Fruit fly (Drosophila melanogaster) whole organism, prepupa: ENCODE measurements around the gene CG13398.

Source experiments
- Blimp-1 ChIP-seq: fragments of 200-800 bp; sonication (Bioruptor generic); optimal IDR thresholded peaks from 3 replicates; lab custom pipeline; 2017; ENCODE audit warnings: missing biosample characterization, missing genetic modification characterization, mild to moderate bottlenecking, moderate library complexity, missing genetic modification reagents
- CG10669 ChIP-seq: fragments of 200-800 bp; sonication (Bioruptor generic); optimal IDR thresholded peaks from 3 replicates; lab custom pipeline; 2018; ENCODE audit warnings: missing biosample characterization, mild to moderate bottlenecking, missing genetic modification characterization, moderate library complexity
- CG11762 ChIP-seq: fragments of 200-800 bp; sonication (Bioruptor generic); optimal IDR thresholded peaks from 3 replicates; lab custom pipeline; 2016; ENCODE audit warnings: missing biosample characterization, missing genetic modification characterization; ENCODE audit not compliant: insufficient read depth
- CG11902 ChIP-seq: fragments of 200-800 bp; sonication (Bioruptor generic); optimal IDR thresholded peaks from 3 replicates; lab custom pipeline; 2016; ENCODE audit warnings: missing biosample characterization, missing genetic modification characterization
- CG1621 ChIP-seq: fragments of 200-800 bp; sonication (Bioruptor generic); optimal IDR thresholded peaks from 3 replicates; lab custom pipeline; 2018; ENCODE audit warnings: missing biosample characterization, mild to moderate bottlenecking, missing genetic modification characterization
- CG31627 ChIP-seq: fragments of 200-800 bp; sonication (Bioruptor generic); optimal IDR thresholded peaks from 3 replicates; lab custom pipeline; 2016; ENCODE audit warnings: missing biosample characterization, missing genetic modification characterization
- CG32006 ChIP-seq: fragments of 200-800 bp; sonication (Bioruptor generic); optimal IDR thresholded peaks from 3 replicates; lab custom pipeline; 2017; ENCODE audit warnings: missing biosample characterization, mild to moderate bottlenecking, missing genetic modification characterization
- CG34406 ChIP-seq: fragments of 200-800 bp; sonication (Bioruptor generic); optimal IDR thresholded peaks from 3 replicates; lab custom pipeline; 2016; ENCODE audit warnings: missing biosample characterization, missing genetic modification characterization
- CG3919 ChIP-seq: fragments of 200-800 bp; sonication (Bioruptor generic); optimal IDR thresholded peaks from 3 replicates; lab custom pipeline; 2016; ENCODE audit warnings: missing biosample characterization, missing genetic modification characterization
- CG6163 ChIP-seq: fragments of 200-800 bp; sonication (Bioruptor generic); IDR thresholded peaks from 3 replicates; pipeline ENCODE4 v1.3.6; 2022; ENCODE audit warnings: missing biosample characterization, missing genetic modification characterization
- CG6792 ChIP-seq: fragments of 200-800 bp; sonication (Bioruptor generic); optimal IDR thresholded peaks from 3 replicates; lab custom pipeline; 2016; ENCODE audit warnings: missing biosample characterization, missing genetic modification characterization
- CG6808 ChIP-seq: fragments of 200-800 bp; sonication (Bioruptor generic); optimal IDR thresholded peaks from 3 replicates; lab custom pipeline; 2017; ENCODE audit warnings: missing biosample characterization, missing genetic modification characterization, mild to moderate bottlenecking, moderate library complexity, missing genetic modification reagents
- CG6854 ChIP-seq: fragments of 200-800 bp; sonication (Bioruptor generic); optimal IDR thresholded peaks from 2 replicates; lab custom pipeline; 2017; ENCODE audit warnings: missing biosample characterization, mild to moderate bottlenecking, missing genetic modification characterization
- CG7368 ChIP-seq: fragments of 200-800 bp; sonication (Bioruptor generic); optimal IDR thresholded peaks from 3 replicates; lab custom pipeline; 2016; ENCODE audit warnings: missing biosample characterization, missing genetic modification characterization
- CG8119 ChIP-seq: fragments of 200-800 bp; sonication (Bioruptor generic); IDR thresholded peaks from 3 replicates; pipeline ENCODE4 v1.3.6; 2022; ENCODE audit warnings: missing biosample characterization, missing genetic modification characterization
- CG8319 ChIP-seq: fragments of 200-800 bp; sonication (Bioruptor generic); optimal IDR thresholded peaks from 3 replicates; lab custom pipeline; 2016; ENCODE audit warnings: missing biosample characterization, missing genetic modification characterization
- CG8632 ChIP-seq: fragments of 200-800 bp; sonication (Bioruptor generic); optimal IDR thresholded peaks from 3 replicates; lab custom pipeline; 2016; ENCODE audit warnings: missing biosample characterization, missing genetic modification characterization
- Eip75B ChIP-seq: fragments of 200-800 bp; sonication (Bioruptor generic); optimal IDR thresholded peaks from 3 replicates; lab custom pipeline; 2016; ENCODE audit warnings: missing biosample characterization, missing genetic modification characterization
- Eip78C ChIP-seq: fragments of 200-800 bp; sonication (Bioruptor generic); peaks from one replicate; lab custom pipeline; 2016; ENCODE audit warnings: missing biosample characterization, missing genetic modification characterization
- Eip93F ChIP-seq: fragments of 200-800 bp; sonication (Bioruptor generic); optimal IDR thresholded peaks from 2 replicates; lab custom pipeline; 2016; ENCODE audit warnings: missing biosample characterization, mild to moderate bottlenecking, missing genetic modification characterization
- Ets21C ChIP-seq: fragments of 200-800 bp; sonication (Bioruptor generic); optimal IDR thresholded peaks from 3 replicates; lab custom pipeline; 2016; ENCODE audit warnings: missing biosample characterization, missing genetic modification characterization
- Ets96B ChIP-seq: fragments of 200-800 bp; optimal IDR thresholded peaks from 2 replicates; lab custom pipeline; 2019; ENCODE audit warnings: missing biosample characterization, mild to moderate bottlenecking, missing genetic modification characterization, moderate library complexity
- Gug ChIP-seq: fragments of 200-800 bp; sonication (Bioruptor generic); IDR thresholded peaks from 2 replicates; pipeline ENCODE4 v1.3.6; 2022; ENCODE audit warnings: missing biosample characterization, missing genetic modification characterization
- Hr38 ChIP-seq: sonication (Bioruptor generic); optimal IDR thresholded peaks from 2 replicates; lab custom pipeline; 2016; ENCODE audit warnings: missing biosample characterization, missing genetic modification characterization
- Hr39 ChIP-seq: fragments of 200-800 bp; sonication (Bioruptor generic); optimal IDR thresholded peaks from 2 replicates; lab custom pipeline; 2016; ENCODE audit warnings: missing biosample characterization, missing genetic modification characterization
- Hr4 ChIP-seq: fragments of 200-800 bp; sonication (Bioruptor generic); optimal IDR thresholded peaks from 3 replicates; lab custom pipeline; 2016; ENCODE audit warnings: missing biosample characterization, missing genetic modification characterization
- Lpt ChIP-seq: fragments of 200-800 bp; sonication (Bioruptor generic); optimal IDR thresholded peaks from 3 replicates; lab custom pipeline; 2016; ENCODE audit warnings: missing biosample characterization, missing genetic modification characterization
- OdsH ChIP-seq: fragments of 200-800 bp; sonication (Bioruptor generic); optimal IDR thresholded peaks from 3 replicates; lab custom pipeline; 2016; ENCODE audit warnings: missing biosample characterization, missing genetic modification characterization
- Smox ChIP-seq: fragments of 200-800 bp; sonication (Bioruptor generic); optimal IDR thresholded peaks from 3 replicates; lab custom pipeline; 2016; ENCODE audit warnings: missing biosample characterization, missing genetic modification characterization
- Sox102F ChIP-seq: fragments of 200-800 bp; sonication (Bioruptor generic); optimal IDR thresholded peaks from 2 replicates; lab custom pipeline; 2016; ENCODE audit warnings: missing biosample characterization, mild to moderate bottlenecking, missing genetic modification characterization
- Sox14 ChIP-seq: fragments of 200-800 bp; sonication (Bioruptor generic); optimal IDR thresholded peaks from 3 replicates; lab custom pipeline; 2016; ENCODE audit warnings: missing biosample characterization, missing genetic modification characterization
- Sox15 ChIP-seq: fragments of 200-800 bp; sonication (Bioruptor generic); optimal IDR thresholded peaks from 3 replicates; lab custom pipeline; 2016; ENCODE audit warnings: missing biosample characterization, missing genetic modification characterization
- dac ChIP-seq: fragments of 200-800 bp; sonication (Bioruptor generic); optimal IDR thresholded peaks from 2 replicates; lab custom pipeline; 2017; ENCODE audit warnings: missing biosample characterization, mild to moderate bottlenecking, missing genetic modification characterization
- esn ChIP-seq: fragments of 200-800 bp; sonication (Bioruptor generic); optimal IDR thresholded peaks from 2 replicates; lab custom pipeline; 2016; ENCODE audit warnings: missing biosample characterization, mild to moderate bottlenecking, missing genetic modification characterization, moderate library complexity
- fd85E ChIP-seq: fragments of 200-800 bp; sonication (Bioruptor generic); optimal IDR thresholded peaks from 3 replicates; lab custom pipeline; 2016; ENCODE audit warnings: missing biosample characterization, missing genetic modification characterization
- fkh ChIP-seq: fragments of 200-800 bp; sonication (Bioruptor generic); optimal IDR thresholded peaks from 3 replicates; lab custom pipeline; 2017; ENCODE audit warnings: missing biosample characterization, mild to moderate bottlenecking, missing genetic modification characterization, moderate library complexity
- pdm3 ChIP-seq: fragments of 200-800 bp; sonication (Bioruptor generic); optimal IDR thresholded peaks from 3 replicates; lab custom pipeline; 2016; ENCODE audit warnings: missing biosample characterization, missing genetic modification characterization
- salr ChIP-seq, 2 experiments: fragments of 200-800 bp; sonication (Bioruptor generic); optimal IDR thresholded peaks; 3 replicates each; lab custom pipeline; 2016 to 2018; ENCODE audit warnings: missing biosample characterization in 2 of 2, missing genetic modification characterization in 2 of 2, mild to moderate bottlenecking in 1 of 2
- spab ChIP-seq: fragments of 200-800 bp; sonication (Bioruptor generic); optimal IDR thresholded peaks from 2 replicates; lab custom pipeline; 2017; ENCODE audit warnings: missing biosample characterization, mild to moderate bottlenecking, missing genetic modification characterization, missing genetic modification reagents
- svp ChIP-seq: fragments of 200-800 bp; sonication (Bioruptor generic); peaks from one replicate; lab custom pipeline; 2016; ENCODE audit warnings: missing biosample characterization, missing genetic modification characterization
- topi ChIP-seq: fragments of 200-800 bp; sonication (Bioruptor generic); optimal IDR thresholded peaks from 3 replicates; lab custom pipeline; 2016; ENCODE audit warnings: missing biosample characterization, missing genetic modification characterization
- vri ChIP-seq: fragments of 200-800 bp; sonication (Bioruptor generic); optimal IDR thresholded peaks from 3 replicates; lab custom pipeline; 2016; ENCODE audit warnings: missing biosample characterization, mild to moderate bottlenecking, missing genetic modification characterization

CG13398 gene

dm6 chr2L:8416350-8417046 is 1.4 kb upstream of the CG13398 start (continued):
- TF ChIP-seq Blimp-1 (GFP tag; lab: Kevin White, UChicago) (peak; percentile 29), CG34406 (GFP tag; lab: Kevin White, UChicago) (peak; percentile 56), Hr38 (GFP tag; lab: Kevin White, UChicago) (no peak), OdsH (GFP tag; lab: Kevin White, UChicago) (peak; percentile 58), CG6792 (GFP tag; lab: Kevin White, UChicago) (peak; percentile 76), Lpt (GFP tag; lab: Kevin White, UChicago) (peak; percentile 67), dac (GFP tag; lab: Kevin White, UChicago) (peak; percentile 14), CG32006 (GFP tag; lab: Kevin White, UChicago) (peak; percentile 65), topi (GFP tag; lab: Kevin White, UChicago) (peak; percentile 78)

dm6 chr2L:8411530-8411929 is 3.5 kb downstream of the CG13398 start, which contains the start of gene Naglu:
Gene Naglu (minus strand): TSS chr2L:8411868.
- TF ChIP-seq Eip75B (peak; percentile 44), Eip78C (GFP tag; lab: Kevin White, UChicago) (peak; percentile 74), Hr38 (GFP tag; lab: Kevin White, UChicago) (no peak), CG8632 (GFP tag; lab: Kevin White, UChicago) (peak; percentile 32), CG6808 (GFP tag; lab: Kevin White, UChicago) (no peak), CG6163 (GFP tag; lab: Robert Waterston, UW) (peak; percentile 15; the same call in 1 of the 3 replicates), CG31627 (GFP tag; lab: Kevin White, UChicago) (peak; percentile 12), svp (GFP tag; lab: Kevin White, UChicago) (peak; percentile 93), CG8319 (GFP tag; lab: Kevin White, UChicago) (no peak), fd85E (no peak), CG6792 (GFP tag; lab: Kevin White, UChicago) (peak; percentile 46), esn (peak; percentile 53), Sox15 (no peak), salr (GFP tag; optimal IDR thresholded peaks at IDR 0.05; lab: Kevin White, UChicago) (no peak), Ets21C (GFP tag; lab: Kevin White, UChicago) (no peak), Ets96B (tag; lab: Kevin White, UChicago) (no peak), CG6854 (GFP tag; lab: Kevin White, UChicago) (peak; percentile 0), Lpt (GFP tag; lab: Kevin White, UChicago) (no peak), fkh (GFP tag; lab: Kevin White, UChicago) (no peak), Blimp-1 (GFP tag; lab: Kevin White, UChicago) (peak; percentile 40), CG3919 (GFP tag; lab: Kevin White, UChicago) (no peak), CG1621 (no peak), topi (GFP tag; lab: Kevin White, UChicago) (no peak), Hr39 (GFP tag; lab: Kevin White, UChicago) (no peak)

dm6 chr2L:8403286-8404270 is 11.5 kb downstream of the CG13398 start, which contains the start of gene emb:
Gene emb (plus strand): TSS chr2L:8403573.
- TF ChIP-seq vri (GFP tag; lab: Kevin White, UChicago) (no peak), CG11762 (GFP tag; lab: Kevin White, UChicago) (no peak), CG10669 (GFP tag; lab: Kevin White, UChicago) (no peak), Eip93F (GFP tag; lab: Kevin White, UChicago) (no peak), Ets96B (tag; lab: Kevin White, UChicago) (peak; percentile 50), CG8119 (GFP tag; lab: Robert Waterston, UW) (peak; percentile 79), Hr4 (GFP tag; lab: Kevin White, UChicago) (no peak), Gug (GFP tag; lab: Robert Waterston, UW) (no peak), Hr39 (GFP tag; lab: Kevin White, UChicago) (no peak), OdsH (GFP tag; lab: Kevin White, UChicago) (peak; percentile 30), CG1621 (no peak), CG7368 (GFP tag; lab: Kevin White, UChicago) (no peak), dac (GFP tag; lab: Kevin White, UChicago) (no peak), Ets21C (GFP tag; lab: Kevin White, UChicago) (peak; percentile 37), Sox14 (GFP tag; lab: Kevin White, UChicago) (peak; percentile 70), Sox15 (no peak), Hr38 (GFP tag; lab: Kevin White, UChicago) (no peak), fd85E (no peak), pdm3 (GFP tag; lab: Kevin White, UChicago) (no peak), CG11902 (GFP tag; lab: Kevin White, UChicago) (no peak), Eip78C (GFP tag; lab: Kevin White, UChicago) (peak; percentile 83), Sox102F (GFP tag; lab: Kevin White, UChicago) (no peak), spab (no peak), Smox (GFP tag; lab: Kevin White, UChicago) (no peak), Lpt (GFP tag; lab: Kevin White, UChicago) (no peak), CG6792 (GFP tag; lab: Kevin White, UChicago) (no peak), Blimp-1 (GFP tag; lab: Kevin White, UChicago) (peak; percentile 11)
